Fruit fly (Drosophila melanogaster) whole organism, adult: ENCODE data around the gene Top3beta.

Experiments used
- CG11617 ChIP-seq: fragments of 200-800 bp; sonication (Bioruptor generic); optimal IDR thresholded peaks from 2 replicates; lab custom pipeline; 2017; ENCODE audit warnings: mild to moderate bottlenecking, missing biosample characterization, missing genetic modification reagents, missing genetic modification characterization
- CG12768 ChIP-seq: fragments of 200-800 bp; sonication (Bioruptor generic); optimal IDR thresholded peaks from 2 replicates; lab custom pipeline; 2017; ENCODE audit warnings: missing biosample characterization, missing genetic modification characterization, mild to moderate bottlenecking, moderate library complexity, missing genetic modification reagents
- CG14711 ChIP-seq: fragments of 200-800 bp; sonication (Bioruptor generic); optimal IDR thresholded peaks from 2 replicates; lab custom pipeline; 2018; ENCODE audit warnings: missing biosample characterization, mild to moderate bottlenecking, missing genetic modification characterization, moderate library complexity
- CG1620 ChIP-seq: fragments of 200-800 bp; sonication (Bioruptor generic); optimal IDR thresholded peaks from 2 replicates; lab custom pipeline; 2016; ENCODE audit warnings: missing biosample characterization, missing genetic modification characterization
- CG33017 ChIP-seq: fragments of 200-800 bp; sonication (Bioruptor generic); optimal IDR thresholded peaks from 2 replicates; lab custom pipeline; 2018; ENCODE audit warnings: missing biosample characterization, mild to moderate bottlenecking, missing genetic modification characterization, moderate library complexity
- CG5204 ChIP-seq: fragments of 200-800 bp; sonication (Bioruptor generic); optimal IDR thresholded peaks from 2 replicates; lab custom pipeline; 2016; ENCODE audit warnings: missing biosample characterization, missing genetic modification characterization
- CG7045 ChIP-seq: fragments of 200-800 bp; sonication (Bioruptor generic); optimal IDR thresholded peaks from 2 replicates; lab custom pipeline; 2017; ENCODE audit warnings: missing biosample characterization, mild to moderate bottlenecking, missing genetic modification characterization
- CG7101 ChIP-seq: fragments of 200-800 bp; sonication (Bioruptor generic); optimal IDR thresholded peaks from 2 replicates; lab custom pipeline; 2018; ENCODE audit warnings: missing biosample characterization, mild to moderate bottlenecking, missing genetic modification characterization, moderate library complexity
- Clk ChIP-seq: fragments of 200-800 bp; sonication (Bioruptor generic); optimal IDR thresholded peaks from 2 replicates; lab custom pipeline; 2017; ENCODE audit warnings: missing biosample characterization, missing genetic modification characterization
- Crg-1 ChIP-seq: fragments of 200-800 bp; sonication (Bioruptor generic); optimal IDR thresholded peaks from 2 replicates; lab custom pipeline; 2016; ENCODE audit warnings: missing biosample characterization, missing genetic modification characterization
- Hr96 ChIP-seq: fragments of 200-800 bp; sonication (Bioruptor generic); optimal IDR thresholded peaks from 2 replicates; lab custom pipeline; 2016; ENCODE audit warnings: missing biosample characterization, missing genetic modification characterization
- Mnt ChIP-seq: fragments of 200-800 bp; sonication (Bioruptor generic); optimal IDR thresholded peaks from 2 replicates; lab custom pipeline; 2016; ENCODE audit warnings: missing biosample characterization, mild to moderate bottlenecking, missing genetic modification characterization
- bab1 ChIP-seq: fragments of 200-800 bp; sonication (Bioruptor generic); optimal IDR thresholded peaks from 3 replicates; lab custom pipeline; 2019; ENCODE audit warnings: missing biosample characterization, mild to moderate bottlenecking, missing genetic modification characterization, moderate library complexity
- cic ChIP-seq: fragments of 200-800 bp; sonication (Bioruptor generic); optimal IDR thresholded peaks from 2 replicates; lab custom pipeline; 2017; ENCODE audit warnings: missing biosample characterization, mild to moderate bottlenecking, missing genetic modification characterization, moderate library complexity
- cnc ChIP-seq, 2 experiments: fragments of >200 bp; optimal IDR thresholded peaks; 2 replicates each; lab custom pipeline; 2017
- kay ChIP-seq: fragments of 200-800 bp; sonication (Bioruptor generic); peaks from one replicate; lab custom pipeline; 2016; ENCODE audit warnings: missing biosample characterization, missing genetic modification characterization, borderline replicate concordance
- ovo ChIP-seq: fragments of 200-800 bp; sonication (Bioruptor generic); optimal IDR thresholded peaks from 2 replicates; lab custom pipeline; 2016; ENCODE audit warnings: missing biosample characterization, missing genetic modification characterization
- pad ChIP-seq: fragments of 200-800 bp; sonication (Bioruptor generic); optimal IDR thresholded peaks from 3 replicates; lab custom pipeline; 2017; ENCODE audit warnings: missing biosample characterization, missing genetic modification characterization, mild to moderate bottlenecking, moderate library complexity, missing genetic modification reagents
- tj ChIP-seq: fragments of 200-800 bp; sonication (Bioruptor generic); optimal IDR thresholded peaks from 3 replicates; lab custom pipeline; 2017; ENCODE audit warnings: missing biosample characterization, mild to moderate bottlenecking, missing genetic modification characterization, moderate library complexity
- toe ChIP-seq: fragments of 200-800 bp; sonication (Bioruptor generic); optimal IDR thresholded peaks from 2 replicates; lab custom pipeline; 2016; ENCODE audit warnings: missing biosample characterization, missing genetic modification characterization

Top3beta gene

DNA sequence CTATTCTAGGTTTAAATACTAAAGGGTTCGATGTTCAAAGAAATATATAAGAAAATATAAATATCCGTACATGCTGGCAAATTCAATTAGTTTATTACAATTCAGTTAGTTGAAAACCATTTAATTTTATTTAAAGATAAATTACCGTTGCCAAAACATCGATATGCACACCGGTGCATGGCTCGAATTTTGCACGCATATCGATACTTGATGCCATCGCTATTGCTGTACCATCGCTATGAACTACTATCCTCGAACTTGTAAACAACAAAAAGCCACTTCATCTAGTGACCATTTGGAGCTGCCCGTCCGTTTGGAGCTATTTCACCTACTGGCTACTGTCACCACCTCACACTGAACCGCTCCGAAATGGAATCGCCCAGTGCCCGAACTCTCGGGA lies 26.9 kb downstream of the Top3beta start, which contains the start of gene Josd:
Josd (plus strand) TSS at position 270 of the 400 bp plus-strand sequence.
- no peak for TF ChIP-seq Hr96 (GFP tag; lab: Kevin White, UChicago)
- TF ChIP-seq CG5204 (GFP tag; lab: Kevin White, UChicago): no peak
- TF ChIP-seq Clk (GFP tag; lab: Kevin White, UChicago): no peak
- TF ChIP-seq kay: no peak
- TF ChIP-seq CG11617 (GFP tag; lab: Kevin White, UChicago): no peak
- no peak for TF ChIP-seq pad
- peak; percentile 16 for TF ChIP-seq toe
- peak; percentile 24 for TF ChIP-seq Mnt (GFP tag; lab: Kevin White, UChicago)
- TF ChIP-seq Crg-1 (GFP tag; lab: Kevin White, UChicago): no peak
- peak; percentile 7 for TF ChIP-seq CG1620 (GFP tag; lab: Kevin White, UChicago)
- no peak for TF ChIP-seq CG7101 (tag; lab: Kevin White, UChicago)
- no peak for TF ChIP-seq CG14711
- TF ChIP-seq tj (GFP tag; lab: Kevin White, UChicago): no peak
- no peak for TF ChIP-seq CG12768 (GFP tag; lab: Kevin White, UChicago)
- no peak for TF ChIP-seq CG33017 (tag; lab: Kevin White, UChicago)
- TF ChIP-seq CG7045 (GFP tag; lab: Kevin White, UChicago): no peak
- TF ChIP-seq bab1 (GFP tag; lab: Kevin White, UChicago): peak; percentile 48
- TF ChIP-seq ovo: no peak
- no peak for TF ChIP-seq cic (GFP tag; lab: Kevin White, UChicago)
- no peak for TF ChIP-seq cnc (optimal IDR thresholded peaks at IDR 0.05; lab: Kevin White, UChicago)

DNA sequence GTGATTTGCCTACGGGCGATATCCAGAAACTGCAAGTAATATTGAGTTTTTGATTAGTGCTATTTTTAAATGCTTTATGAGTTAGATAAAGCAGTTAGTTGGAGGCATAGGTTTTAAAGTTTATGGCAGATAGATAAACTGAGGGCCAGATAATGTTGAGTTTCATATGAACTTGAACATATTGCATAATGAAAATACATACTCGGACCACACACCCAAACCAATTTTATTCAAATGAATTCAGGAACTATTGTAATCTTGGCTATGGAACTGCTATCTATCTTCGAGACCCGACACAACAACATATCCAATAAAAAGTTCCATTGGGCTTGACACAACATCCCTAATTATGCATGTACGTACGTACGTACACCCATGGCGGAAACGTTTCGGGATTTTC lies 28.1 kb downstream of the Top3beta start:
- TF ChIP-seq CG12768 (GFP tag; lab: Kevin White, UChicago) (no peak), Mnt (GFP tag; lab: Kevin White, UChicago) (no peak)

DNA sequence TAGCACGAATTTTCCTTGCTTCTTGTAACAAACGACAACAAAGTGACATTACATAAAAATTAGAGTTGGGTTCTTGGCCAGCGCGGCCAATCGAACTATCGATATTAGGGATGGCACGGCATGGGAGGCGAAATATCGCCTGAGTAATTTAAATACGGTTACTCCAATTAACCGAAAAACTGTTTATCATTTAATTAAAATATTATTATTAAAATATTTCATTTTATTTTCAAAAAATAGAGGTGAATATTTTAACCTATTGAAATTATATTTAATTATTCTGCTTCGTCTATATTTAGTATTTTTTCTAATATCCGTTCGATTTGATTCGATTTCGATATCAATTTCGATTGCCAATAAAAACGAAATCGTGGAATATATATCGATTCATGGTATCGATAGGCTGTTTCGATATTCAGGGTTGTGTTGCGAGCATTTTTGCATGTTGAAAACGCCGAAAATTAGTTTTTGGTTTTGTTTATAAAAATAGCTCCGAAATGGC lies 32.3 kb downstream of the Top3beta start, which contains the start of the genes Rbcn-3A and Spx:
Rbcn-3A (minus strand) TSS at position 74 of the 502 bp plus-strand sequence.
Spx (plus strand) TSS at position 409 of the 502 bp plus-strand sequence.
- peak; percentile 49 for TF ChIP-seq bab1 (GFP tag; lab: Kevin White, UChicago)
- TF ChIP-seq CG5204 (GFP tag; lab: Kevin White, UChicago): no peak
- peak; percentile 27 for TF ChIP-seq Crg-1 (GFP tag; lab: Kevin White, UChicago)
- TF ChIP-seq Mnt (GFP tag; lab: Kevin White, UChicago): peak; percentile 67
- TF ChIP-seq CG1620 (GFP tag; lab: Kevin White, UChicago): no peak
- peak; percentile 85 for TF ChIP-seq CG14711
- TF ChIP-seq tj (GFP tag; lab: Kevin White, UChicago): peak; percentile 47
- peak; percentile 73 for TF ChIP-seq CG7101 (tag; lab: Kevin White, UChicago)
- TF ChIP-seq Clk (GFP tag; lab: Kevin White, UChicago): no peak
- peak; percentile 44 for TF ChIP-seq ovo
- TF ChIP-seq CG11617 (GFP tag; lab: Kevin White, UChicago): peak; percentile 64
- peak; percentile 31 for TF ChIP-seq pad

dm6 chrX:6254617-6255349 lies 33.0 kb downstream of the Top3beta start:
- no peak for TF ChIP-seq Mnt (GFP tag; lab: Kevin White, UChicago)
- no peak for TF ChIP-seq CG7045 (GFP tag; lab: Kevin White, UChicago)
- no peak for TF ChIP-seq pad
- TF ChIP-seq kay: no peak
- no peak for TF ChIP-seq toe
- TF ChIP-seq CG5204 (GFP tag; lab: Kevin White, UChicago): no peak
- no peak for TF ChIP-seq bab1 (GFP tag; lab: Kevin White, UChicago)

dm6 chrX:6253701-6254100 lies 34.1 kb downstream of the Top3beta start:
- no peak for TF ChIP-seq Mnt (GFP tag; lab: Kevin White, UChicago)
- TF ChIP-seq CG1620 (GFP tag; lab: Kevin White, UChicago): no peak
- no peak for TF ChIP-seq CG7101 (tag; lab: Kevin White, UChicago)
- TF ChIP-seq CG14711: no peak
- no peak for TF ChIP-seq CG11617 (GFP tag; lab: Kevin White, UChicago)
- TF ChIP-seq tj (GFP tag; lab: Kevin White, UChicago): no peak
- no peak for TF ChIP-seq CG5204 (GFP tag; lab: Kevin White, UChicago)

dm6 chrX:6252897-6253540 lies 34.8 kb downstream of the Top3beta start:
- TF ChIP-seq CG7101 (tag; lab: Kevin White, UChicago): no peak
- no peak for TF ChIP-seq CG11617 (GFP tag; lab: Kevin White, UChicago)
- TF ChIP-seq tj (GFP tag; lab: Kevin White, UChicago): no peak
- no peak for TF ChIP-seq Clk (GFP tag; lab: Kevin White, UChicago)
- no peak for TF ChIP-seq CG7045 (GFP tag; lab: Kevin White, UChicago)
- no peak for TF ChIP-seq CG5204 (GFP tag; lab: Kevin White, UChicago)
